Worm (Caenorhabditis elegans): Measurements from ENCODE around the gene pll-1.

pll-1 gene

ce11 chrIII:343346-344220 is 22.2 kb upstream of the pll-1 start (continued):
- TF ChIP-seq ztf-16 (tag; optimal IDR thresholded peaks at IDR 0.05) (no peak), mec-3 (tag; optimal IDR thresholded peaks at IDR 0.05; ENCODE audit: borderline replicate concordance) (no peak), ttx-3 (tag; optimal IDR thresholded peaks at IDR 0.05) (no peak), eyg-1 (tag; optimal IDR thresholded peaks at IDR 0.05) (no peak), fkh-10 (GFP tag; optimal IDR thresholded peaks at IDR 0.05) (no peak), ahr-1 (tag; optimal IDR thresholded peaks at IDR 0.05) (no peak), unc-42 (tag; optimal IDR thresholded peaks at IDR 0.05) (peak; percentile 5), ceh-48 (tag; optimal IDR thresholded peaks at IDR 0.05) (peak; percentile 12), sdc-2 (tag; optimal IDR thresholded peaks at IDR 0.05) (no peak), F13H6.1 (tag; optimal IDR thresholded peaks at IDR 0.05) (no peak), syd-9 (tag; optimal IDR thresholded peaks at IDR 0.05) (no peak), lim-6 (tag; optimal IDR thresholded peaks at IDR 0.05) (no peak), ceh-14 (tag; optimal IDR thresholded peaks at IDR 0.05) (peak; percentile 30), che-1 (tag; optimal IDR thresholded peaks at IDR 0.05) (no peak), hlh-30 (tag; optimal IDR thresholded peaks at IDR 0.05; ENCODE audit: insufficient read depth) (no peak), odd-2 (tag; optimal IDR thresholded peaks at IDR 0.05) (no peak), ama-1 (optimal IDR thresholded peaks at IDR 0.05) (peak; percentile 65), ceh-19 (GFP tag; optimal IDR thresholded peaks at IDR 0.05) (no peak)

- TF ChIP-seq fkh-6 (tag; optimal IDR thresholded peaks at IDR 0.05) (no peak), ama-1 (optimal IDR thresholded peaks at IDR 0.05) (peak; percentile 36)
Observed at ce11 chrIII:344322-344721, 21.4 kb upstream of the pll-1 start.

- TF ChIP-seq ceh-45 (GFP tag; IDR thresholded peaks at IDR 0.05) (no peak), C38D4.7 (GFP tag; optimal IDR thresholded peaks at IDR 0.05) (no peak), pax-1 (tag; optimal IDR thresholded peaks at IDR 0.05) (no peak), che-1 (tag; optimal IDR thresholded peaks at IDR 0.05) (no peak), ceh-34 (tag; optimal IDR thresholded peaks at IDR 0.05) (no peak), unc-86 (tag; optimal IDR thresholded peaks at IDR 0.05) (no peak), ceh-22 (tag; optimal IDR thresholded peaks at IDR 0.05) (no peak), dve-1 (tag; optimal IDR thresholded peaks at IDR 0.05) (no peak), unc-3 (GFP tag; conservative IDR thresholded peaks at IDR 0.05) (no peak), unc-3 (tag; optimal IDR thresholded peaks at IDR 0.05) (no peak), fax-1 (tag; optimal IDR thresholded peaks at IDR 0.05) (no peak), K02D7.2 (tag; optimal IDR thresholded peaks at IDR 0.05) (no peak), pqm-1 (tag; optimal IDR thresholded peaks at IDR 0.05) (no peak), mec-3 (tag; optimal IDR thresholded peaks at IDR 0.05; ENCODE audit: borderline replicate concordance) (no peak), ceh-24 (tag; optimal IDR thresholded peaks at IDR 0.05) (no peak), dmd-4 (tag; optimal IDR thresholded peaks at IDR 0.05; ENCODE audit: borderline replicate concordance) (no peak), fkh-10 (GFP tag; optimal IDR thresholded peaks at IDR 0.05) (no peak), unc-55 (GFP tag; optimal IDR thresholded peaks at IDR 0.05) (no peak)
Observed at ce11 chrIII:345503-345902, 20.2 kb upstream of the pll-1 start.

ce11 chrIII:346942-347341 is 18.8 kb upstream of the pll-1 start:
- no peak for TF ChIP-seq ceh-45 (GFP tag; IDR thresholded peaks at IDR 0.05)
- TF ChIP-seq gmeb-2 (tag; optimal IDR thresholded peaks at IDR 0.05) = no peak
- peak; percentile 41 for TF ChIP-seq C08G9.2 (tag; optimal IDR thresholded peaks at IDR 0.05)
- peak; percentile 12 for TF ChIP-seq tbx-2 (tag; optimal IDR thresholded peaks at IDR 0.05)
- no peak for TF ChIP-seq hlh-8 (tag; optimal IDR thresholded peaks at IDR 0.05)
- no peak for TF ChIP-seq ttx-3 (tag; optimal IDR thresholded peaks at IDR 0.05)
- TF ChIP-seq eyg-1 (tag; optimal IDR thresholded peaks at IDR 0.05) = no peak
- TF ChIP-seq K02D7.2 (tag; optimal IDR thresholded peaks at IDR 0.05) = no peak
- no peak for TF ChIP-seq sox-4 (tag; optimal IDR thresholded peaks at IDR 0.05)

All from whole organism, late embryonic.